Worm (Caenorhabditis elegans) whole organism, young adult: ENCODE data around the gene hrg-3.

Experiments used
- attf-6 ChIP-seq: fragments of 200-800 bp; sonication (Bioruptor generic); IDR thresholded peaks from 2 replicates; pipeline ENCODE4 v1.3.6; 2022; ENCODE audit warnings: missing genetic modification reagents, missing genetic modification characterization, missing compliant biosample characterization
- hlh-12 ChIP-seq: sonication (generic microtip); optimal IDR thresholded peaks from 2 replicates; lab custom pipeline; 2016; ENCODE audit warnings: missing genetic modification characterization, missing compliant biosample characterization
- hsf-1 ChIP-seq: fragments of 200-800 bp; sonication (Bioruptor generic); IDR thresholded peaks from 2 replicates; pipeline ENCODE4 v1.3.6; 2022; ENCODE audit warnings: missing genetic modification reagents, missing genetic modification characterization, missing compliant biosample characterization
- lsy-27 ChIP-seq: sonication (generic microtip); optimal IDR thresholded peaks from 2 replicates; lab custom pipeline; 2017; ENCODE audit warnings: missing genetic modification characterization, mild to moderate bottlenecking, missing compliant biosample characterization, antibody characterized with exemption, missing genotype, borderline replicate concordance; ENCODE audit not compliant: insufficient read depth
- madf-8 ChIP-seq: fragments of 200-800 bp; sonication (Bioruptor generic); conservative IDR thresholded peaks from 2 replicates; pipeline ENCODE4 v1.3.6; 2022; ENCODE audit warnings: missing genetic modification reagents, missing genetic modification characterization, missing compliant biosample characterization
- mes-4 ChIP-seq: sonication (generic microtip); optimal IDR thresholded peaks from 2 replicates; lab custom pipeline; 2016; ENCODE audit warnings: missing genotype, missing genetic modification characterization, missing compliant biosample characterization
- nhr-120 ChIP-seq: fragments of 200-800 bp; sonication (Bioruptor generic); IDR thresholded peaks from 2 replicates; pipeline ENCODE4 v1.3.6; 2022; ENCODE audit warnings: missing genetic modification characterization, missing compliant biosample characterization
- somi-1 ChIP-seq: fragments of 200-800 bp; sonication (Bioruptor generic); optimal IDR thresholded peaks from 2 replicates; lab custom pipeline; 2018; ENCODE audit warnings: mild to moderate bottlenecking, missing genetic modification characterization, missing compliant biosample characterization
- ztf-22 ChIP-seq: fragments of 200-800 bp; sonication (Bioruptor generic); optimal IDR thresholded peaks from 2 replicates; lab custom pipeline; 2018; ENCODE audit warnings: mild to moderate bottlenecking, missing genetic modification characterization, moderate library complexity, missing compliant biosample characterization

DNA sequence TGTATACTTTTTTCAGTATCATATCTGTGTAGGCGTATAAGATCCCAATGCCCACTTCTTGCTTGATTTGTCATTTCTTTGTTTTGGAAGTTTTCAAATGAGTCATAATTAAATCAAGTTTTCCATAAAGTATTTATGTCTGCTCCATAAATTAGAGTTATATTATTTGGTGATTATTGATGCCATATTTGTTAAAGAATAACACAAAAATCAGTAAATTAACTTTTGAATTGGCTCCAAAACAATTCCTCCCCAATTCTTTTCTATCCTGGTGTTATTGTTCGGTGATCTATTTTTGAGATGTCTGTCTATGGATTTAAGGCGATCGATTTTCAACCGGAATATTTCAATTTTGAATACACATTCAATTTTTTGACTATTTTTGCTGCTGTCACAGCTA, 48.9 kb downstream of the hrg-3 start, which contains the start of gene sru-37:
- TF ChIP-seq nhr-120 (GFP tag; lab: Robert Waterston, UW) (no peak), lsy-27 (tag; lab: Kevin White, UChicago) (no peak), mes-4 (no peak), attf-6 (GFP tag; lab: Robert Waterston, UW) (no peak), ztf-22 (GFP tag; lab: Kevin White, UChicago) (no peak), hlh-12 (no peak), somi-1 (GFP tag; lab: Kevin White, UChicago) (no peak), hsf-1 (GFP tag; lab: Robert Waterston, UW) (no peak), madf-8 (GFP tag; lab: Robert Waterston, UW) (no peak)
